Fruit fly (Drosophila melanogaster): ENCODE results near the gene CG12104.

The CG12104 gene

dm6 chr3L:1584781-1585180, 17.7 kb downstream of the CG12104 start (continued):
- TF ChIP-seq pan (optimal IDR thresholded peaks at IDR 0.05) (no peak), pan (GFP tag; optimal IDR thresholded peaks at IDR 0.05 in 1 of 2, IDR thresholded peaks at IDR 0.05 in 1 of 2) (peak in 1 of 2 experiments; percentile 47), CG3281 (GFP tag; optimal IDR thresholded peaks at IDR 0.05) (no peak), ro (GFP tag; IDR thresholded peaks at IDR 0.05) (no peak), ab (GFP tag; optimal IDR thresholded peaks at IDR 0.05) (no peak), ap (GFP tag; IDR thresholded peaks at IDR 0.05) (no peak), PHDP (tag; optimal IDR thresholded peaks at IDR 0.05) (no peak), eyg (GFP tag; optimal IDR thresholded peaks at IDR 0.05) (no peak), Doc2 (GFP tag; IDR thresholded peaks at IDR 0.05) (no peak), wdn (GFP tag; IDR thresholded peaks at IDR 0.05) (no peak), B-H1 (GFP tag; IDR thresholded peaks at IDR 0.05) (no peak), CG13424 (tag; optimal IDR thresholded peaks at IDR 0.05) (no peak), pum (GFP tag; optimal IDR thresholded peaks at IDR 0.05) (no peak), CG8089 (GFP tag; optimal IDR thresholded peaks at IDR 0.05) (no peak), E2f2 (GFP tag; IDR thresholded peaks at IDR 0.05) (no peak), slbo (GFP tag; IDR thresholded peaks at IDR 0.05) (no peak), BEAF-32 (GFP tag; optimal IDR thresholded peaks at IDR 0.05) (no peak), CG31441 (GFP tag; IDR thresholded peaks at IDR 0.05) (0 out of 2 replicates have a peak, but pooled peaks have one; percentile 31), CG2129 (GFP tag; IDR thresholded peaks at IDR 0.05; ENCODE audit: partially characterized antibody) (no peak), CG7372 (GFP tag; IDR thresholded peaks at IDR 0.05) (no peak), hkb (optimal IDR thresholded peaks at IDR 0.05) (no peak), hkb (GFP tag; IDR thresholded peaks at IDR 0.05) (0 out of 2 replicates have a peak, but pooled peaks have one; percentile 34), ems (GFP tag; optimal IDR thresholded peaks at IDR 0.05) (no peak), CG7357 (GFP tag; IDR thresholded peaks at IDR 0.05) (peak; percentile 38; the same call in 1 of the 3 replicates), Optix (GFP tag; IDR thresholded peaks at IDR 0.05) (0 out of 3 replicates have a peak, but pooled peaks have one; percentile 29), CG9817 (tag; optimal IDR thresholded peaks at IDR 0.05) (no peak), Hr51 (GFP tag; optimal IDR thresholded peaks at IDR 0.05) (no peak), dmrt99B (tag; optimal IDR thresholded peaks at IDR 0.05) (peak; percentile 69), trh (GFP tag; optimal IDR thresholded peaks at IDR 0.05) (no peak), CG18619 (GFP tag; optimal IDR thresholded peaks at IDR 0.05) (no peak), Eip74EF (GFP tag; optimal IDR thresholded peaks at IDR 0.05) (no peak), CG31388 (GFP tag; optimal IDR thresholded peaks at IDR 0.05) (no peak), az2 (GFP tag; optimal IDR thresholded peaks at IDR 0.05) (no peak), CG1603 (tag; optimal IDR thresholded peaks at IDR 0.05) (peak; percentile 13), caup (GFP tag; optimal IDR thresholded peaks at IDR 0.05; ENCODE audit: severe bottlenecking) (no peak), dimm (GFP tag; IDR thresholded peaks at IDR 0.05) (no peak), Sry-δ (GFP tag; optimal IDR thresholded peaks at IDR 0.05) (no peak), H2.0 (GFP tag; IDR thresholded peaks at IDR 0.05) (no peak), toy (GFP tag; IDR thresholded peaks at IDR 0.05) (no peak), CG32532 (GFP tag; IDR thresholded peaks at IDR 0.05) (peak; percentile 31; the same call in 1 of the 2 replicates), CG18599 (GFP tag; optimal IDR thresholded peaks at IDR 0.05) (no peak), CG10267 (tag; optimal IDR thresholded peaks at IDR 0.05) (no peak), tin (GFP tag; optimal IDR thresholded peaks at IDR 0.05) (no peak), CG11456 (GFP tag; IDR thresholded peaks at IDR 0.05) (peak; percentile 53; the same call in 2 of the 3 replicates), Trl (optimal IDR thresholded peaks at IDR 0.05) (no peak), Trl (GFP tag; optimal IDR thresholded peaks at IDR 0.05) (no peak), jumu (GFP tag; optimal IDR thresholded peaks at IDR 0.05) (no peak), CG10462 (GFP tag; optimal IDR thresholded peaks at IDR 0.05) (no peak), bowl (GFP tag; IDR thresholded peaks at IDR 0.05) (no peak), CG17385 (GFP tag; optimal IDR thresholded peaks at IDR 0.05) (no peak), CG13775 (GFP tag; optimal IDR thresholded peaks at IDR 0.05) (no peak), CG6254 (GFP tag; optimal IDR thresholded peaks at IDR 0.05) (no peak), CG18764 (GFP tag; optimal IDR thresholded peaks at IDR 0.05) (no peak)
